Fruit fly (Drosophila melanogaster): ENCODE data around the gene temp.

- no peak for TF ChIP-seq h (optimal IDR thresholded peaks at IDR 0.05)
- TF ChIP-seq Myc (optimal IDR thresholded peaks at IDR 0.05): no peak
- no peak for TF ChIP-seq ttk (optimal IDR thresholded peaks at IDR 0.05)
- no peak for TF ChIP-seq Sin3A (optimal IDR thresholded peaks at IDR 0.05)
- no peak for TF ChIP-seq psq (optimal IDR thresholded peaks at IDR 0.05)
- TF ChIP-seq insv (optimal IDR thresholded peaks at IDR 0.05): no peak
Observed at dm6 chrX:2218455-2218854, 43.9 kb downstream of the temp start.

Measured in Kc167 (cell line).